Fruit fly (Drosophila melanogaster) whole organism, embryonic: ENCODE results near the gene Ptp99A.

Source experiments
- ATbp ChIP-seq: fragments of 200-800 bp; sonication (Bioruptor generic); optimal IDR thresholded peaks from 2 replicates; lab custom pipeline; 2017; ENCODE audit warnings: missing biosample characterization, mild to moderate bottlenecking, missing genetic modification characterization, missing genetic modification reagents
- Adf1 ChIP-seq: fragments of 200-800 bp; sonication (Bioruptor generic); IDR thresholded peaks from 2 replicates; pipeline ENCODE4 v1.3.6; 2022; ENCODE audit warnings: missing biosample characterization, missing genetic modification characterization
- CG11560 ChIP-seq: fragments of 200-800 bp; sonication (Bioruptor generic); IDR thresholded peaks from 3 replicates; pipeline ENCODE4 v1.3.6; 2022; ENCODE audit warnings: missing biosample characterization, missing genetic modification characterization
- CG12299 ChIP-seq: fragments of 200-800 bp; sonication (Bioruptor generic); optimal IDR thresholded peaks from 2 replicates; lab custom pipeline; 2018; ENCODE audit warnings: missing biosample characterization, mild to moderate bottlenecking, missing genetic modification characterization
- CG12769 ChIP-seq: fragments of 200-800 bp; sonication (Bioruptor generic); optimal IDR thresholded peaks from 2 replicates; lab custom pipeline; 2019; ENCODE audit warnings: missing biosample characterization, mild to moderate bottlenecking, missing genetic modification characterization, moderate library complexity
- CG13296 ChIP-seq: fragments of 200-800 bp; sonication (Bioruptor generic); optimal IDR thresholded peaks from 3 replicates; lab custom pipeline; 2018; ENCODE audit warnings: missing biosample characterization, mild to moderate bottlenecking, missing genetic modification characterization
- CG14860 ChIP-seq: fragments of 200-800 bp; sonication (Bioruptor generic); IDR thresholded peaks from 3 replicates; pipeline ENCODE4 v1.3.6; 2022; ENCODE audit warnings: missing biosample characterization, missing genetic modification characterization; ENCODE audit not compliant: partially characterized antibody
- CG15011 ChIP-seq: fragments of 200-800 bp; sonication (Bioruptor generic); optimal IDR thresholded peaks from 3 replicates; lab custom pipeline; 2018; ENCODE audit warnings: missing biosample characterization, mild to moderate bottlenecking, missing genetic modification characterization
- CG16813 ChIP-seq: fragments of 200-800 bp; sonication (Bioruptor generic); IDR thresholded peaks from 3 replicates; pipeline ENCODE4 v1.3.6; 2022; ENCODE audit warnings: missing biosample characterization, missing genetic modification characterization; ENCODE audit not compliant: partially characterized antibody
- CG16815 ChIP-seq: fragments of 200-800 bp; sonication (Bioruptor generic); optimal IDR thresholded peaks from 3 replicates; lab custom pipeline; 2017; ENCODE audit warnings: missing biosample characterization, mild to moderate bottlenecking, missing genetic modification characterization
- CG18476 ChIP-seq: fragments of 200-800 bp; sonication (Bioruptor generic); optimal IDR thresholded peaks from 2 replicates; lab custom pipeline; 2016; ENCODE audit warnings: missing biosample characterization, mild to moderate bottlenecking, missing genetic modification characterization
- CG2116 ChIP-seq: fragments of 200-800 bp; sonication (Bioruptor generic); optimal IDR thresholded peaks from 3 replicates; lab custom pipeline; 2018; ENCODE audit warnings: missing biosample characterization, mild to moderate bottlenecking, missing genetic modification characterization
- CG2202 ChIP-seq: fragments of 200-800 bp; sonication (Bioruptor generic); optimal IDR thresholded peaks from 2 replicates; lab custom pipeline; 2018; ENCODE audit warnings: missing biosample characterization, mild to moderate bottlenecking, missing genetic modification characterization
- CG2712 ChIP-seq: fragments of 200-800 bp; optimal IDR thresholded peaks from 3 replicates; lab custom pipeline; 2019; ENCODE audit warnings: missing biosample characterization, mild to moderate bottlenecking, missing genetic modification characterization, moderate library complexity
- CG33557 ChIP-seq: fragments of 200-800 bp; sonication (Bioruptor generic); optimal IDR thresholded peaks from 2 replicates; lab custom pipeline; 2019; ENCODE audit warnings: missing biosample characterization, mild to moderate bottlenecking, missing genetic modification characterization, moderate library complexity
- CG34376 ChIP-seq: fragments of 200-800 bp; sonication (Bioruptor generic); optimal IDR thresholded peaks from 2 replicates; lab custom pipeline; 2018; ENCODE audit warnings: missing biosample characterization, mild to moderate bottlenecking, missing genetic modification characterization
- CG34422 ChIP-seq: fragments of 200-800 bp; sonication (Bioruptor generic); IDR thresholded peaks from 3 replicates; pipeline ENCODE4 v1.3.6; 2022; ENCODE audit warnings: missing biosample characterization, missing genetic modification characterization
- CG3726 ChIP-seq: fragments of 200-800 bp; sonication (Bioruptor generic); IDR thresholded peaks from 3 replicates; pipeline ENCODE4, ENCODE4 v1.3.6; 2022; ENCODE audit warnings: missing biosample characterization, missing genetic modification characterization
- CG4328 ChIP-seq: fragments of 200-800 bp; sonication (Bioruptor generic); optimal IDR thresholded peaks from 3 replicates; lab custom pipeline; 2017; ENCODE audit warnings: missing biosample characterization, missing genetic modification reagents, missing genetic modification characterization
- CG4707 ChIP-seq: fragments of 200-800 bp; sonication (Bioruptor generic); optimal IDR thresholded peaks from 2 replicates; lab custom pipeline; 2018; ENCODE audit warnings: missing biosample characterization, mild to moderate bottlenecking, missing genetic modification characterization, moderate library complexity
- CG6272 ChIP-seq: fragments of 200-800 bp; sonication (Bioruptor generic); IDR thresholded peaks from 2 replicates; pipeline ENCODE4 v1.3.6; 2022; ENCODE audit warnings: missing biosample characterization, missing genetic modification characterization
- CG7745 ChIP-seq: fragments of 200-800 bp; sonication (Bioruptor generic); optimal IDR thresholded peaks from 2 replicates; lab custom pipeline; 2018; ENCODE audit warnings: missing biosample characterization, mild to moderate bottlenecking, missing genetic modification characterization, moderate library complexity
- CG9932 ChIP-seq: fragments of 200-800 bp; sonication (Bioruptor generic); IDR thresholded peaks from 2 replicates; pipeline ENCODE4 v1.3.6; 2022; ENCODE audit warnings: missing biosample characterization, missing genetic modification characterization
- Chrac-16 ChIP-seq: fragments of 200-800 bp; sonication (Bioruptor generic); optimal IDR thresholded peaks from 3 replicates; lab custom pipeline; 2016; ENCODE audit warnings: missing biosample characterization, missing genetic modification characterization
- Doc2 ChIP-seq: fragments of 200-800 bp; sonication (Bioruptor generic); IDR thresholded peaks from 2 replicates; pipeline ENCODE4 v1.3.6; 2022; ENCODE audit warnings: missing biosample characterization, missing genetic modification characterization
- E2f2 ChIP-seq: fragments of 200-800 bp; sonication (Bioruptor generic); IDR thresholded peaks from 2 replicates; pipeline ENCODE4 v1.3.6; 2022; ENCODE audit warnings: missing biosample characterization, missing genetic modification characterization
- Gsc ChIP-seq: fragments of 200-800 bp; sonication (Bioruptor generic); IDR thresholded peaks from 2 replicates; pipeline ENCODE4 v1.3.6; 2022; ENCODE audit warnings: missing biosample characterization, missing genetic modification characterization
- Kr ChIP-seq: fragments of 200-800 bp; sonication (Bioruptor generic); optimal IDR thresholded peaks from 2 replicates; lab custom pipeline; 2017; ENCODE audit warnings: missing biosample characterization, mild to moderate bottlenecking, missing genetic modification characterization
- Max ChIP-seq: fragments of 200-800 bp; sonication (Bioruptor generic); optimal IDR thresholded peaks from 2 replicates; lab custom pipeline; 2016; ENCODE audit warnings: missing biosample characterization, mild to moderate bottlenecking, missing genetic modification characterization
- Neu2 ChIP-seq: fragments of 200-800 bp; sonication (Bioruptor generic); optimal IDR thresholded peaks from 3 replicates; lab custom pipeline; 2016; ENCODE audit warnings: missing biosample characterization, missing genetic modification characterization, borderline replicate concordance
- ab ChIP-seq: fragments of 200-800 bp; sonication (Bioruptor generic); optimal IDR thresholded peaks from 2 replicates; lab custom pipeline; 2016; ENCODE audit warnings: missing biosample characterization, missing genetic modification characterization
- az2 ChIP-seq: fragments of 200-800 bp; sonication (Bioruptor generic); optimal IDR thresholded peaks from 3 replicates; lab custom pipeline; 2016; ENCODE audit warnings: missing biosample characterization, missing genetic modification characterization
- bcd ChIP-seq: fragments of 200-800 bp; sonication (Bioruptor generic); optimal IDR thresholded peaks from 2 replicates; lab custom pipeline; 2017; ENCODE audit warnings: missing biosample characterization, mild to moderate bottlenecking, missing genetic modification characterization
- chif ChIP-seq, 2 experiments: fragments of 200-800 bp; sonication (Bioruptor generic); optimal IDR thresholded peaks; 3 replicates each; lab custom pipeline; 2016; ENCODE audit warnings: missing biosample characterization in 2 of 2, missing genetic modification characterization in 2 of 2
- chn ChIP-seq: fragments of 200-800 bp; sonication (Bioruptor generic); optimal IDR thresholded peaks from 2 replicates; lab custom pipeline; 2016; ENCODE audit warnings: missing biosample characterization, missing genetic modification characterization
- esg ChIP-seq: fragments of 200-800 bp; sonication (Bioruptor generic); conservative IDR thresholded peaks from 2 replicates; pipeline ENCODE4 v1.3.6; 2022; ENCODE audit warnings: missing biosample characterization, missing genetic modification characterization
- exex ChIP-seq: fragments of 200-800 bp; sonication (Bioruptor generic); optimal IDR thresholded peaks from 4 replicates; lab custom pipeline; 2018; ENCODE audit warnings: missing biosample characterization, mild to moderate bottlenecking, missing genetic modification characterization, moderate library complexity
- fd102C ChIP-seq: fragments of 200-800 bp; sonication (Bioruptor generic); optimal IDR thresholded peaks from 2 replicates; lab custom pipeline; 2018; ENCODE audit warnings: missing biosample characterization, mild to moderate bottlenecking, missing genetic modification characterization, moderate library complexity
- gcm ChIP-seq: fragments of 200-800 bp; sonication (Bioruptor generic); optimal IDR thresholded peaks from 2 replicates; lab custom pipeline; 2019; ENCODE audit warnings: missing biosample characterization, mild to moderate bottlenecking, missing genetic modification characterization, moderate library complexity
- gt ChIP-seq: fragments of 200-800 bp; sonication (Bioruptor generic); IDR thresholded peaks from 2 replicates; pipeline ENCODE4 v1.3.6; 2022; ENCODE audit warnings: missing biosample characterization, missing genetic modification characterization
- hbn ChIP-seq: fragments of 200-800 bp; sonication (Bioruptor generic); IDR thresholded peaks from 2 replicates; pipeline ENCODE4 v1.3.6; 2022; ENCODE audit warnings: missing biosample characterization, missing genetic modification characterization; ENCODE audit not compliant: partially characterized antibody
- kni ChIP-seq: fragments of 200-800 bp; sonication (Bioruptor generic); optimal IDR thresholded peaks from 3 replicates; lab custom pipeline; 2017; ENCODE audit warnings: mild to moderate bottlenecking, missing biosample characterization, missing genetic modification reagents, missing genetic modification characterization
- nmo ChIP-seq: fragments of 200-800 bp; sonication (Bioruptor generic); optimal IDR thresholded peaks from 2 replicates; lab custom pipeline; 2018; ENCODE audit warnings: missing biosample characterization, mild to moderate bottlenecking, missing genetic modification characterization, moderate library complexity
- otp ChIP-seq: fragments of 200-800 bp; sonication (Bioruptor generic); IDR thresholded peaks from 3 replicates; pipeline ENCODE4, ENCODE4 v1.3.6; 2022; ENCODE audit warnings: missing biosample characterization, missing genetic modification characterization
- pho ChIP-seq: fragments of 200-800 bp; sonication (Bioruptor generic); optimal IDR thresholded peaks from 2 replicates; lab custom pipeline; 2016; ENCODE audit warnings: missing biosample characterization, missing genetic modification characterization
- pita ChIP-seq: fragments of 200-800 bp; sonication (Bioruptor generic); optimal IDR thresholded peaks from 2 replicates; lab custom pipeline; 2017; ENCODE audit warnings: missing biosample characterization, mild to moderate bottlenecking, missing genetic modification characterization
- pnt ChIP-seq: fragments of 200-800 bp; sonication (Bioruptor generic); optimal IDR thresholded peaks from 3 replicates; lab custom pipeline; 2016; ENCODE audit warnings: missing biosample characterization, missing genetic modification characterization
- row ChIP-seq: fragments of 200-800 bp; sonication (Bioruptor generic); IDR thresholded peaks from 3 replicates; pipeline ENCODE4 v1.3.6; 2022; ENCODE audit warnings: missing biosample characterization, missing genetic modification characterization
- sens-2 ChIP-seq: fragments of 200-800 bp; sonication (Bioruptor generic); IDR thresholded peaks from 2 replicates; pipeline ENCODE4 v1.3.6; 2022; ENCODE audit warnings: missing biosample characterization, missing genetic modification characterization
- slp2 ChIP-seq: fragments of 200-800 bp; sonication (Bioruptor generic); optimal IDR thresholded peaks from 2 replicates; lab custom pipeline; 2016; ENCODE audit warnings: missing biosample characterization, missing genetic modification characterization
- so ChIP-seq: fragments of 200-800 bp; sonication (Bioruptor generic); IDR thresholded peaks from 3 replicates; pipeline ENCODE4 v1.3.6; 2022; ENCODE audit warnings: missing biosample characterization, missing genetic modification characterization

Ptp99A gene

DNA sequence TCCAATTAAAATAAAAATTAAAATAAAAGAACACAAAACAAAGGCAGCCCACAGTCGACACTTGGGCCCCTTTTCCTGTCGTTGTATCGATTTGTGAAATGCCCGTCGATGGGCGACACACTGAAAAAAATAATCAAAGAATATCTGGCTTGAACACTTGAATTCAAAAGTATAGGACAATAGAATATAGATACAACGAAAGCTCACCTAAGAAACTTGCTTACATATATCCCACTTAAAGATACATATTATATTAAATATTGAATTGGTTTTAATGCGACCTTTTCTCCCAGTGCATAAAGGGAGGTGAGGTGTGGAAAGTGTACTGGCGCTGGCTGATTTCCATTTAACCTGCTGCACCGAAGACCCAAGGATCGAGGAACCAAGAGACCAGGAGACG lies 144.7 kb downstream of the Ptp99A start (continued):
- TF ChIP-seq so (GFP tag; lab: Robert Waterston, UW) (0 out of 3 replicates have a peak, but pooled peaks have one; percentile 52), CG16813 (GFP tag; lab: Robert Waterston, UW) (no peak), CG34422 (GFP tag; lab: Robert Waterston, UW) (peak; percentile 56; the same call in 2 of the 3 replicates), gt (GFP tag; lab: Robert Waterston, UW) (no peak), pita (GFP tag; lab: Kevin White, UChicago) (no peak), gcm (peak; percentile 46), E2f2 (0 out of 2 replicates have a peak, but pooled peaks have one; percentile 10), slp2 (GFP tag; lab: Kevin White, UChicago) (no peak), CG12299 (tag; lab: Kevin White, UChicago) (no peak), nmo (GFP tag; lab: Kevin White, UChicago) (peak; percentile 56), exex (tag; lab: Kevin White, UChicago) (no peak), bcd (GFP tag; lab: Kevin White, UChicago) (peak; percentile 29), CG7745 (no peak), CG2712 (tag; lab: Kevin White, UChicago) (peak; percentile 83), CG34376 (GFP tag; lab: Kevin White, UChicago) (no peak), CG3726 (GFP tag; lab: Robert Waterston, UW) (peak; percentile 67; the same call in 2 of the 3 replicates), CG9932 (GFP tag; lab: Robert Waterston, UW) (no peak), kni (GFP tag; lab: Kevin White, UChicago) (no peak), CG13296 (GFP tag; lab: Kevin White, UChicago) (no peak), otp (GFP tag; lab: Robert Waterston, UW) (peak; percentile 67; the same call in 2 of the 3 replicates), sens-2 (GFP tag; lab: Robert Waterston, UW) (0 out of 2 replicates have a peak, but pooled peaks have one; percentile 26), CG33557 (GFP tag; lab: Kevin White, UChicago) (peak; percentile 53), Kr (no peak), pnt (GFP tag; lab: Kevin White, UChicago) (peak; percentile 7), CG14860 (GFP tag; lab: Robert Waterston, UW) (no peak), CG18476 (GFP tag; lab: Kevin White, UChicago) (peak; percentile 16), Chrac-16 (GFP tag; lab: Kevin White, UChicago) (peak; percentile 64), CG6272 (GFP tag; lab: Robert Waterston, UW) (no peak), chn (GFP tag; lab: Kevin White, UChicago) (peak; percentile 33), Gsc (GFP tag; lab: Robert Waterston, UW) (no peak), row (GFP tag; lab: Robert Waterston, UW) (peak; percentile 58), Adf1 (no peak), esg (GFP tag; lab: Robert Waterston, UW) (peak; percentile 38; the same call in 1 of the 2 replicates), CG12769 (tag; lab: Kevin White, UChicago) (no peak), CG16815 (peak; percentile 41), Doc2 (GFP tag; lab: Robert Waterston, UW) (no peak), CG11560 (tag; lab: Robert Waterston, UW) (no peak), chif (GFP tag; optimal IDR thresholded peaks at IDR 0.05; lab: Kevin White, UChicago) (peak; percentile 9 to 54), CG4328 (GFP tag; lab: Kevin White, UChicago) (no peak), CG15011 (no peak), ab (GFP tag; lab: Kevin White, UChicago) (no peak), CG2116 (GFP tag; lab: Kevin White, UChicago) (no peak), CG2202 (tag; lab: Kevin White, UChicago) (peak; percentile 56), hbn (no peak), pho (no peak), az2 (GFP tag; lab: Kevin White, UChicago) (peak; percentile 48), ATbp (peak; percentile 4), CG4707 (GFP tag; lab: Kevin White, UChicago) (no peak), Neu2 (GFP tag; lab: Kevin White, UChicago) (no peak), fd102C (GFP tag; lab: Kevin White, UChicago) (peak; percentile 41), Max (GFP tag; lab: Kevin White, UChicago) (peak; percentile 7)
